Worm (Caenorhabditis elegans): Measurements from ENCODE around the gene F01D5.8.

Gene F01D5.8

DNA sequence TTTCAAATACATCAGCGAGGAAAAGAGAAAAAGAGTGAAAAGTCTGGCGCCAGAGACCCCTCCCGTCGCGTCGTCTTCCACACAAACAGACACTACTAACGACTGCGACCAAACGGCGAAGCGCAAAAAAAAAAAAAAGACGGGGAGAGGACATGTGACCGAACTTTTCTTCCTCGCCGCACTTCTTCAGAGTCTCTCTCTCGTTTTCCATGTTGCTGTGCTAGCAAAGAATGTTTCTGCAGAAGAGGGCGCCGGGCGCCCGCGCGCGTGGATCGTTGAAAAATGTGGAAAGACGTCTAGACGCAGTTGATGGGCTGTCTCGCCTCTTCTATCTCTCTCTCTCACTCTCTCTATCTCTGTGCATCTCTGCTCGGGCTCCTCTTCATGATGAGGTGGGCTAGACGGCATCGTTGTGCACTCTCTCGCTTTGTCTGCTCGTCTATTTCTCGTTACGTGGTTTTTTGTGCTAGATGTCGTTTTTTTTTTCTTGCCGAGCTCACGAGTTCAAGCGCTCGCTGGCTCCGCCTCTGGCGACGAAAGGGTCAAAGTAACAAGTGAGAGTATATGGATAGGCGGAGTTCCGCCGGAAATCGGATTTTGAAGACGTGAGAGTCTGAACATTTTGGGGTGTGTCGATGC is 29.8 kb downstream of the F01D5.8 start (continued):
- TF ChIP-seq fkh-2 (tag; optimal IDR thresholded peaks at IDR 0.05): no peak
- TF ChIP-seq unc-62 (GFP tag; optimal IDR thresholded peaks at IDR 0.05): peak; percentile 93
- peak; percentile 44 for TF ChIP-seq elt-1 (tag; optimal IDR thresholded peaks at IDR 0.05)
- TF ChIP-seq elt-3 (tag; optimal IDR thresholded peaks at IDR 0.05): no peak

ce11 chrII:14042836-14043604 is 32.5 kb downstream of the F01D5.8 start:
- peak; percentile 1 for TF ChIP-seq nfya-1 (tag; optimal IDR thresholded peaks at IDR 0.05; ENCODE audit: insufficient read depth)
- no peak for TF ChIP-seq nhr-67 (tag; optimal IDR thresholded peaks at IDR 0.05)
- no peak for TF ChIP-seq elt-1 (tag; optimal IDR thresholded peaks at IDR 0.05)
- peak; percentile 66 for TF ChIP-seq pqm-1 (tag; optimal IDR thresholded peaks at IDR 0.05)
- no peak for TF ChIP-seq elt-3 (tag; optimal IDR thresholded peaks at IDR 0.05)
- no peak for TF ChIP-seq lin-39 (tag; optimal IDR thresholded peaks at IDR 0.05)
- peak; percentile 75 for TF ChIP-seq mml-1 (tag; optimal IDR thresholded peaks at IDR 0.05)
- TF ChIP-seq hmg-11 (tag; optimal IDR thresholded peaks at IDR 0.05): no peak
- TF ChIP-seq snpc-4 (tag; optimal IDR thresholded peaks at IDR 0.05): peak; percentile 6
- no peak for TF ChIP-seq nhr-237 (tag; optimal IDR thresholded peaks at IDR 0.05)
- TF ChIP-seq ceh-16 (tag; optimal IDR thresholded peaks at IDR 0.05): no peak
- peak; percentile 18 for TF ChIP-seq nhr-43 (tag; optimal IDR thresholded peaks at IDR 0.05; ENCODE audit: poor library complexity, severe bottlenecking)
- peak; percentile 68 for TF ChIP-seq elt-2 (tag; optimal IDR thresholded peaks at IDR 0.05)
- TF ChIP-seq egl-5 (tag; optimal IDR thresholded peaks at IDR 0.05): no peak
- TF ChIP-seq pha-4 (tag; optimal IDR thresholded peaks at IDR 0.05): peak; percentile 80
- no peak for TF ChIP-seq nhr-28 (tag; optimal IDR thresholded peaks at IDR 0.05)
- no peak for TF ChIP-seq mdl-1 (tag; optimal IDR thresholded peaks at IDR 0.05)
- TF ChIP-seq fkh-2 (tag; optimal IDR thresholded peaks at IDR 0.05): no peak
- no peak for TF ChIP-seq nhr-11 (tag; optimal IDR thresholded peaks at IDR 0.05)

ce11 chrII:14044199-14044598 is 33.7 kb downstream of the F01D5.8 start:
- TF ChIP-seq lin-39 (tag; optimal IDR thresholded peaks at IDR 0.05): peak; percentile 81
- no peak for TF ChIP-seq eor-1 (tag; optimal IDR thresholded peaks at IDR 0.05)
- peak; percentile 30 for TF ChIP-seq skn-1 (tag; optimal IDR thresholded peaks at IDR 0.05)
- TF ChIP-seq nhr-237 (tag; optimal IDR thresholded peaks at IDR 0.05): no peak
- TF ChIP-seq nfya-1 (tag; optimal IDR thresholded peaks at IDR 0.05; ENCODE audit: insufficient read depth): peak; percentile 81
- TF ChIP-seq egl-27 (tag; optimal IDR thresholded peaks at IDR 0.05): no peak
- TF ChIP-seq unc-39 (tag; optimal IDR thresholded peaks at IDR 0.05): no peak
- no peak for TF ChIP-seq unc-62 (GFP tag; optimal IDR thresholded peaks at IDR 0.05)
- no peak for TF ChIP-seq fkh-2 (tag; optimal IDR thresholded peaks at IDR 0.05)
- TF ChIP-seq pqm-1 (tag; optimal IDR thresholded peaks at IDR 0.05): peak; percentile 90
- TF ChIP-seq ceh-82 (tag; optimal IDR thresholded peaks at IDR 0.05): no peak
- peak; percentile 4 for TF ChIP-seq ceh-28 (tag; optimal IDR thresholded peaks at IDR 0.05)
- TF ChIP-seq nhr-77 (tag; optimal IDR thresholded peaks at IDR 0.05): no peak
- TF ChIP-seq ztf-11 (tag; optimal IDR thresholded peaks at IDR 0.05): no peak
- TF ChIP-seq mml-1 (tag; optimal IDR thresholded peaks at IDR 0.05): no peak
- no peak for TF ChIP-seq nhr-43 (tag; optimal IDR thresholded peaks at IDR 0.05; ENCODE audit: poor library complexity, severe bottlenecking)
- TF ChIP-seq fos-1 (tag; optimal IDR thresholded peaks at IDR 0.05): no peak
- peak; percentile 97 for TF ChIP-seq fkh-10 (GFP tag; optimal IDR thresholded peaks at IDR 0.05)
- TF ChIP-seq nhr-11 (tag; optimal IDR thresholded peaks at IDR 0.05): peak; percentile 90
- no peak for TF ChIP-seq ceh-9 (tag; optimal IDR thresholded peaks at IDR 0.05)
- no peak for TF ChIP-seq ceh-16 (tag; optimal IDR thresholded peaks at IDR 0.05)
- no peak for TF ChIP-seq nhr-67 (tag; optimal IDR thresholded peaks at IDR 0.05)
- no peak for TF ChIP-seq nhr-25 (tag; optimal IDR thresholded peaks at IDR 0.05)
- TF ChIP-seq daf-12 (tag; optimal IDR thresholded peaks at IDR 0.05): no peak
- TF ChIP-seq zag-1 (tag; optimal IDR thresholded peaks at IDR 0.05): no peak
- peak; percentile 50 for TF ChIP-seq tbx-2 (tag; optimal IDR thresholded peaks at IDR 0.05)
- TF ChIP-seq jun-1 (tag; optimal IDR thresholded peaks at IDR 0.05): peak; percentile 81
- TF ChIP-seq mdl-1 (tag; optimal IDR thresholded peaks at IDR 0.05): peak; percentile 78
- no peak for TF ChIP-seq elt-3 (tag; optimal IDR thresholded peaks at IDR 0.05)
- TF ChIP-seq elt-1 (tag; optimal IDR thresholded peaks at IDR 0.05): no peak
- TF ChIP-seq ama-1 (optimal IDR thresholded peaks at IDR 0.05): peak; percentile 28
- peak; percentile 93 for TF ChIP-seq elt-2 (tag; optimal IDR thresholded peaks at IDR 0.05)
- TF ChIP-seq sea-2 (GFP tag; optimal IDR thresholded peaks at IDR 0.05): no peak
- no peak for TF ChIP-seq nhr-23 (tag; optimal IDR thresholded peaks at IDR 0.05)
- no peak for TF ChIP-seq aly-2 (tag; optimal IDR thresholded peaks at IDR 0.05)
- TF ChIP-seq pha-4 (tag; optimal IDR thresholded peaks at IDR 0.05): peak; percentile 84
- peak; percentile 18 for TF ChIP-seq lsy-12 (tag; optimal IDR thresholded peaks at IDR 0.05)
- TF ChIP-seq egl-5 (tag; optimal IDR thresholded peaks at IDR 0.05): peak; percentile 65
- TF ChIP-seq lin-15B (tag; optimal IDR thresholded peaks at IDR 0.05): peak; percentile 26
- no peak for TF ChIP-seq nhr-76 (tag; optimal IDR thresholded peaks at IDR 0.05)
- peak; percentile 56 for TF ChIP-seq snpc-4 (tag; optimal IDR thresholded peaks at IDR 0.05)
- TF ChIP-seq nhr-12 (tag; optimal IDR thresholded peaks at IDR 0.05): no peak
- TF ChIP-seq hmg-11 (tag; optimal IDR thresholded peaks at IDR 0.05): peak; percentile 74
